Worm (Caenorhabditis elegans) whole organism, L4/young adult: ENCODE measurements around the gene T19C4.24.

Experiments
- W03F9.2 ChIP-seq: fragments of 150-350 bp; optimal IDR thresholded peaks from 2 replicates; lab custom pipeline; 2014; ENCODE audit warnings: missing biosample characterization, missing genetic modification characterization
- dao-5 ChIP-seq: sonication (generic microtip); optimal IDR thresholded peaks from 2 replicates; lab custom pipeline; 2016; ENCODE audit warnings: missing genotype, missing genetic modification characterization, moderate library complexity, missing compliant biosample characterization
- him-1 ChIP-seq: sonication (generic microtip); optimal IDR thresholded peaks from 2 replicates; lab custom pipeline; 2016; ENCODE audit warnings: missing genotype, missing genetic modification reagents, missing genetic modification characterization, missing compliant biosample characterization

ce11 chrV:11148971-11149370, 2.2 kb upstream of the T19C4.24 start:
- TF ChIP-seq dao-5 (tag; lab: Kevin White, UChicago) = no peak
- TF ChIP-seq W03F9.2 (tag; lab: Kevin White, UChicago) = no peak
- TF ChIP-seq him-1 (tag; lab: Kevin White, UChicago) = no peak
